Worm (Caenorhabditis elegans): ENCODE results near the gene R01H2.1.

R01H2.1 gene

ce11 chrIII:7087180-7087579, 24.5 kb downstream of the R01H2.1 start:
- no peak for TF ChIP-seq tra-4 (tag; optimal IDR thresholded peaks at IDR 0.05)

DNA sequence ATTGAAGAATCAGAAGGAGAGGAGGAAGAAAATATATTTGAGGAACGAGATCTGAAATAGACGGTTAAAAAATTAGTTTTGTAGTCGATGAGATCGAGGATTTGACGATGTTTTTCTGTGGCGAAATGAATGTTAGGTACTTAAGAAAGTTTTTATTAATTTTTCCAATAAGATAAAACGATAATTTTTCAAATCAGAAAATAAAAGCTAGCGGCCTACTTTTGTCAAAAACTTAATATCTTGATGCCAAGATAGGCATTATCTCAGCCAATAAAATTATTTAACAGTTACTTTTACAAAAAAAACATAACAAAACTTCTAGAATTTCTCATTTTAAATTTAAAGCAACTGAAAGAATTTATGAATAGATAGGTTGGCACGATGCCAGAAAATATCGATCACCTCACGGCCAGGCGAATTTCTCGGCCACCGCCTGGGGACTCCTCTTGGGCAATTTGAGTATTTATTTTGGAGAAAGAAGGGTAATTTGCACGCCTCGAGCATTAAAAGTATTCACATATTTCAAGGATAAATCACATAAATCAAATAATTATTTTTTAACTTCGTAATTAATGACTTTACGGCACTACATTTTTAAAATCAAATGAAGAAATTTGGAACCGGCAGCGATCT, 25.1 kb downstream of the R01H2.1 start, which contains the start of gene fubl-2:
Gene fubl-2, minus strand, starts transcription at position 51 of the 633 bp plus-strand sequence.
- TF ChIP-seq tbx-37 (GFP tag; conservative IDR thresholded peaks at IDR 0.05) (peak; percentile 64; the same call in 1 of the 2 replicates), B0310.2 (tag; optimal IDR thresholded peaks at IDR 0.05) (no peak)

ce11 chrIII:7090545-7090944, 27.9 kb downstream of the R01H2.1 start, which contains the start of gene ZK418.10:
Gene ZK418.10 (minus strand): TSS chrIII:7090692.
- no peak for TF ChIP-seq tra-4 (tag; optimal IDR thresholded peaks at IDR 0.05)
- no peak for TF ChIP-seq hmbx-1 (tag; optimal IDR thresholded peaks at IDR 0.05)
- no peak for TF ChIP-seq ets-7 (tag; optimal IDR thresholded peaks at IDR 0.05)
- no peak for TF ChIP-seq tbx-37 (GFP tag; conservative IDR thresholded peaks at IDR 0.05)
- TF ChIP-seq scrt-1 (GFP tag; IDR thresholded peaks at IDR 0.05) = no peak
- no peak for TF ChIP-seq hmg-4 (GFP tag; optimal IDR thresholded peaks at IDR 0.05)
- TF ChIP-seq ama-1 (optimal IDR thresholded peaks at IDR 0.05) = no peak
- TF ChIP-seq aly-1 (tag; optimal IDR thresholded peaks at IDR 0.05) = no peak
- TF ChIP-seq sea-1 (GFP tag; conservative IDR thresholded peaks at IDR 0.05) = no peak
- TF ChIP-seq flt-1 (GFP tag; IDR thresholded peaks at IDR 0.05) = no peak
- TF ChIP-seq ceh-13 (GFP tag; optimal IDR thresholded peaks at IDR 0.05) = no peak
- TF ChIP-seq tbx-11 (GFP tag; IDR thresholded peaks at IDR 0.05) = no peak
- TF ChIP-seq pes-1 (GFP tag; IDR thresholded peaks at IDR 0.05) = no peak
- no peak for TF ChIP-seq hnd-1 (tag; optimal IDR thresholded peaks at IDR 0.05)
- no peak for TF ChIP-seq ceh-36 (tag; optimal IDR thresholded peaks at IDR 0.05)
- no peak for TF ChIP-seq B0310.2 (tag; optimal IDR thresholded peaks at IDR 0.05)
- no peak for TF ChIP-seq F13C5.2 (tag; optimal IDR thresholded peaks at IDR 0.05)

ce11 chrIII:7091042-7091441, 28.4 kb downstream of the R01H2.1 start, which contains the start of gene ZK418.2:
Gene ZK418.2 (plus strand): TSS chrIII:7091342.
- no peak for TF ChIP-seq B0310.2 (tag; optimal IDR thresholded peaks at IDR 0.05)
- no peak for TF ChIP-seq ceh-13 (GFP tag; optimal IDR thresholded peaks at IDR 0.05)
- TF ChIP-seq flt-1 (GFP tag; IDR thresholded peaks at IDR 0.05) = no peak
- no peak for TF ChIP-seq sea-1 (GFP tag; conservative IDR thresholded peaks at IDR 0.05)
- no peak for TF ChIP-seq hnd-1 (tag; optimal IDR thresholded peaks at IDR 0.05)

ce11 chrIII:7095156-7095555, 32.5 kb downstream of the R01H2.1 start, which contains the start of gene nhr-9:
Gene nhr-9 (plus strand): TSS chrIII:7095462.
- TF ChIP-seq sea-1 (GFP tag; conservative IDR thresholded peaks at IDR 0.05) = no peak
- TF ChIP-seq tra-4 (tag; optimal IDR thresholded peaks at IDR 0.05) = no peak
- TF ChIP-seq ceh-36 (tag; optimal IDR thresholded peaks at IDR 0.05) = no peak
- no peak for TF ChIP-seq pes-1 (GFP tag; IDR thresholded peaks at IDR 0.05)
- TF ChIP-seq tbx-37 (GFP tag; conservative IDR thresholded peaks at IDR 0.05) = no peak
- no peak for TF ChIP-seq B0310.2 (tag; optimal IDR thresholded peaks at IDR 0.05)
- TF ChIP-seq hnd-1 (tag; optimal IDR thresholded peaks at IDR 0.05) = no peak
- no peak for TF ChIP-seq F13C5.2 (tag; optimal IDR thresholded peaks at IDR 0.05)
- no peak for TF ChIP-seq flt-1 (GFP tag; IDR thresholded peaks at IDR 0.05)
- TF ChIP-seq hmg-4 (GFP tag; optimal IDR thresholded peaks at IDR 0.05) = no peak
- no peak for TF ChIP-seq aly-1 (tag; optimal IDR thresholded peaks at IDR 0.05)
- TF ChIP-seq ceh-13 (GFP tag; optimal IDR thresholded peaks at IDR 0.05) = no peak
- TF ChIP-seq hmbx-1 (tag; optimal IDR thresholded peaks at IDR 0.05) = no peak
- TF ChIP-seq ets-7 (tag; optimal IDR thresholded peaks at IDR 0.05) = no peak
- TF ChIP-seq tbx-11 (GFP tag; IDR thresholded peaks at IDR 0.05) = no peak

- no peak for TF ChIP-seq ama-1 (optimal IDR thresholded peaks at IDR 0.05)
- no peak for TF ChIP-seq pes-1 (GFP tag; IDR thresholded peaks at IDR 0.05)
- no peak for TF ChIP-seq flt-1 (GFP tag; IDR thresholded peaks at IDR 0.05)
- no peak for TF ChIP-seq scrt-1 (GFP tag; IDR thresholded peaks at IDR 0.05)
- TF ChIP-seq hnd-1 (tag; optimal IDR thresholded peaks at IDR 0.05) = no peak
- no peak for TF ChIP-seq hmg-4 (GFP tag; optimal IDR thresholded peaks at IDR 0.05)
- TF ChIP-seq ets-7 (tag; optimal IDR thresholded peaks at IDR 0.05) = no peak
Measured at ce11 chrIII:7096481-7096880, 33.8 kb downstream of the R01H2.1 start.

ce11 chrIII:7100001-7100400, 37.3 kb downstream of the R01H2.1 start, which contains the start of gene ZK418.11:
Gene ZK418.11 (plus strand): TSS chrIII:7100289.
- no peak for TF ChIP-seq B0310.2 (tag; optimal IDR thresholded peaks at IDR 0.05)
- no peak for TF ChIP-seq ceh-36 (tag; optimal IDR thresholded peaks at IDR 0.05)
- no peak for TF ChIP-seq hmbx-1 (tag; optimal IDR thresholded peaks at IDR 0.05)
- no peak for TF ChIP-seq tra-4 (tag; optimal IDR thresholded peaks at IDR 0.05)
- TF ChIP-seq hnd-1 (tag; optimal IDR thresholded peaks at IDR 0.05) = no peak
- no peak for TF ChIP-seq ceh-13 (GFP tag; optimal IDR thresholded peaks at IDR 0.05)
- no peak for TF ChIP-seq hmg-4 (GFP tag; optimal IDR thresholded peaks at IDR 0.05)
- no peak for TF ChIP-seq tbx-37 (GFP tag; conservative IDR thresholded peaks at IDR 0.05)

DNA sequence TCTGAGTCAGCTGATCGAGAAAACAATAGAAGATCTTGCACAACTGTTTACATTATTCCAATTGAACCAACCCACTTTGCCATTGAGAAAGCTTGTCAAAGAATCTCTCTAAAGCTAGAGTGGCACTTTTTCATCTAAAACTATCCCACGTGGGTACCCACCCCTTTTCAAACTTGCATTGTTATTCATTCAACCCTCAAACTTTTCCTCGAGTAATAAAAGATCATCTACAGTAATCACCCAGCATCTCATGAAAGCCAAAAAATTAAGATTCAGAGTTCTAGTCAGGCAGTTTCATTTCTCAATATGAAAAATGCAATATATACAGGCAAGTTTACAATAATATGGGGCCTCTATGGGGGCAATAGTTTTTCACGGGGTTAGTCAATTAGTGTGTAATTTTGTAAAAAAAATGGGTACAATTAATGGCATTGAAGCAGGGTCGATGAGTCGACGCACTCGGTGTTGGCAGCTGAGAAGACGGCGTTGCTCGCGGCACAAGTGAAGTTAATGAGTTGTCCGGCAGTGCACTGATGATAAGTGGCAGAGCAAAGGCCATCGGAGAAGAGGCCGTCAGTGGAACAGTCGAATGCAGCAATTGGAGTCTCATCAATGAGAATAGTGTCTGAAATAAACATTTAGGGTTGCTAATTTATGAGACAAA, 39.3 kb downstream of the R01H2.1 start:
- TF ChIP-seq flt-1 (GFP tag; IDR thresholded peaks at IDR 0.05) (no peak), scrt-1 (GFP tag; IDR thresholded peaks at IDR 0.05) (no peak), sea-1 (GFP tag; conservative IDR thresholded peaks at IDR 0.05) (no peak), ama-1 (optimal IDR thresholded peaks at IDR 0.05) (no peak), F13C5.2 (tag; optimal IDR thresholded peaks at IDR 0.05) (no peak), ceh-13 (GFP tag; optimal IDR thresholded peaks at IDR 0.05) (no peak), ceh-36 (tag; optimal IDR thresholded peaks at IDR 0.05) (no peak), tbx-11 (GFP tag; IDR thresholded peaks at IDR 0.05) (no peak), ets-7 (tag; optimal IDR thresholded peaks at IDR 0.05) (no peak), aly-1 (tag; optimal IDR thresholded peaks at IDR 0.05) (no peak), hmbx-1 (tag; optimal IDR thresholded peaks at IDR 0.05) (no peak), hmg-4 (GFP tag; optimal IDR thresholded peaks at IDR 0.05) (no peak), B0310.2 (tag; optimal IDR thresholded peaks at IDR 0.05) (no peak)
